Worm (Caenorhabditis elegans) whole organism, L4/young adult: ENCODE results near the gene srt-28.

Experiments
- W03F9.2 ChIP-seq: fragments of 150-350 bp; optimal IDR thresholded peaks from 2 replicates; lab custom pipeline; 2014; ENCODE audit warnings: missing biosample characterization, missing genetic modification characterization
- dao-5 ChIP-seq: sonication (generic microtip); optimal IDR thresholded peaks from 2 replicates; lab custom pipeline; 2016; ENCODE audit warnings: missing genotype, missing genetic modification characterization, moderate library complexity, missing compliant biosample characterization
- him-1 ChIP-seq: sonication (generic microtip); optimal IDR thresholded peaks from 2 replicates; lab custom pipeline; 2016; ENCODE audit warnings: missing genotype, missing genetic modification reagents, missing genetic modification characterization, missing compliant biosample characterization

ce11 chrV:2672603-2673002, 40.8 kb downstream of the srt-28 start, which contains the start of gene W02G9.3:
- TF ChIP-seq him-1 (tag; lab: Kevin White, UChicago) (no peak), dao-5 (tag; lab: Kevin White, UChicago) (no peak), W03F9.2 (tag; lab: Kevin White, UChicago) (peak; percentile 81)
